Worm (Caenorhabditis elegans) whole organism, L4 larva: ENCODE results near the gene mip-1.

Experiments used
- D1046.2 ChIP-seq: fragments of 200-800 bp; sonication (Bioruptor generic); IDR thresholded peaks from 2 replicates; pipeline ENCODE4 v1.3.6; 2022; ENCODE audit warnings: missing genetic modification characterization, missing compliant biosample characterization
- R02D3.7 ChIP-seq: fragments of 150-350 bp; sonication (generic microtip); optimal IDR thresholded peaks from 3 replicates; lab custom pipeline; 2014; ENCODE audit warnings: missing biosample characterization, missing genetic modification characterization
- hmg-1.1 ChIP-seq: fragments of 200-800 bp; sonication (Bioruptor generic); IDR thresholded peaks from 2 replicates; pipeline ENCODE4 v1.3.6; 2022; ENCODE audit warnings: missing genetic modification reagents, missing genetic modification characterization, missing compliant biosample characterization
- lin-15B ChIP-seq: fragments of 150-350 bp; sonication (generic microtip); optimal IDR thresholded peaks from 3 replicates; lab custom pipeline; 2014; ENCODE audit warnings: missing biosample characterization, missing genetic modification characterization
- mxl-3 ChIP-seq: fragments of 200-800 bp; sonication (Bioruptor generic); optimal IDR thresholded peaks from 2 replicates; lab custom pipeline; 2018; ENCODE audit warnings: mild to moderate bottlenecking, missing genetic modification characterization, missing compliant biosample characterization
- nhr-41 ChIP-seq: fragments of 200-800 bp; sonication (Bioruptor generic); IDR thresholded peaks from 2 replicates; pipeline ENCODE4 v1.3.6; 2022; ENCODE audit warnings: missing genetic modification reagents, missing genetic modification characterization, missing compliant biosample characterization
- nhr-6 ChIP-seq: fragments of 150-350 bp; optimal IDR thresholded peaks from 2 replicates; lab custom pipeline; 2014; ENCODE audit warnings: missing biosample characterization, missing genetic modification characterization
- nhr-77 ChIP-seq: fragments of 150-350 bp; optimal IDR thresholded peaks from 2 replicates; lab custom pipeline; 2014; ENCODE audit warnings: missing biosample characterization, missing genetic modification characterization
- pha-4 ChIP-seq, 2 experiments: fragments of 150-350 bp in 1 of 2; fragments of 200-800 bp in 1 of 2; sonication (Bioruptor generic) in 1 of 2; IDR thresholded peaks in 1 of 2; optimal IDR thresholded peaks in 1 of 2; 2 replicates each; pipeline versions ENCODE4 v1.3.6 to Lab custom; 2014 to 2022; ENCODE audit warnings: missing genetic modification characterization in 2 of 2, missing genetic modification reagents in 2 of 2, missing biosample characterization in 1 of 2, missing compliant biosample characterization in 1 of 2
- rbr-2 ChIP-seq: sonication (generic microtip); optimal IDR thresholded peaks from 2 replicates; lab custom pipeline; 2016; ENCODE audit warnings: missing genotype, missing genetic modification characterization, missing compliant biosample characterization
- snpc-4 ChIP-seq: fragments of 150-350 bp; optimal IDR thresholded peaks from 2 replicates; lab custom pipeline; 2014; ENCODE audit warnings: missing biosample characterization, missing genetic modification characterization
- spr-3 ChIP-seq: fragments of 200-800 bp; sonication (Bioruptor generic); optimal IDR thresholded peaks from 2 replicates; lab custom pipeline; 2018; ENCODE audit warnings: mild to moderate bottlenecking, missing genetic modification characterization, missing compliant biosample characterization
- unc-39 ChIP-seq: sonication (generic microtip); optimal IDR thresholded peaks from 2 replicates; lab custom pipeline; 2017; ENCODE audit warnings: missing biosample characterization, missing genetic modification characterization

ce11 chrIII:4844327-4844726 is 51.4 kb downstream of the mip-1 start, which contains the start of the genes clec-157 and fkh-5:
- TF ChIP-seq rbr-2 (no peak), unc-39 (tag; lab: Kevin White, UChicago) (no peak), nhr-77 (tag; lab: Kevin White, UChicago) (no peak), pha-4 (GFP tag; IDR thresholded peaks at IDR 0.05; lab: Robert Waterston, UW) (no peak), pha-4 (tag; optimal IDR thresholded peaks at IDR 0.05; lab: Kevin White, UChicago) (no peak), nhr-6 (tag; lab: Kevin White, UChicago) (no peak), nhr-41 (GFP tag; lab: Robert Waterston, UW) (no peak), mxl-3 (no peak), spr-3 (no peak), lin-15B (tag; lab: Kevin White, UChicago) (no peak), R02D3.7 (no peak), hmg-1.1 (GFP tag; lab: Robert Waterston, UW) (no peak), D1046.2 (no peak), snpc-4 (tag; lab: Kevin White, UChicago) (no peak)
